Worm (Caenorhabditis elegans): ENCODE data around the gene C01G10.10.
"Not testable (repeated sequence)": the region's sequence is repeated elsewhere in the genome, so short reads cannot be mapped to it uniquely, and the experiment has no call there.

C01G10.10 gene

ce11 chrV:15054733-15055132 lies 27.5 kb downstream of the C01G10.10 start:
- TF ChIP-seq Y55F3AM.14 (GFP tag; optimal IDR thresholded peaks at IDR 0.05), result no peak
- no peak for TF ChIP-seq gmeb-1 (tag; optimal IDR thresholded peaks at IDR 0.05)
- TF ChIP-seq lin-11 (tag; optimal IDR thresholded peaks at IDR 0.05), result no peak
- no peak for TF ChIP-seq aly-2 (tag; optimal IDR thresholded peaks at IDR 0.05)
- no peak for TF ChIP-seq ceh-82 (tag; optimal IDR thresholded peaks at IDR 0.05)
- no peak for TF ChIP-seq unc-62 (GFP tag; optimal IDR thresholded peaks at IDR 0.05)
- no peak for TF ChIP-seq elt-3 (tag; optimal IDR thresholded peaks at IDR 0.05)

- TF ChIP-seq fos-1 (tag; optimal IDR thresholded peaks at IDR 0.05) (peak; percentile 30), zag-1 (tag; optimal IDR thresholded peaks at IDR 0.05) (no peak), mab-5 (tag; optimal IDR thresholded peaks at IDR 0.05) (no peak), ztf-1 (GFP tag; conservative IDR thresholded peaks at IDR 0.05) (no peak), aly-2 (tag; optimal IDR thresholded peaks at IDR 0.05) (no peak)
Observed at ce11 chrV:15052368-15052767, 29.9 kb downstream of the C01G10.10 start, which contains the start of the genes fbxa-82 and C25D7.5. fbxa-82 (minus strand) TSS chrV:15052530. C25D7.5 (plus strand) TSS chrV:15052650.

DNA sequence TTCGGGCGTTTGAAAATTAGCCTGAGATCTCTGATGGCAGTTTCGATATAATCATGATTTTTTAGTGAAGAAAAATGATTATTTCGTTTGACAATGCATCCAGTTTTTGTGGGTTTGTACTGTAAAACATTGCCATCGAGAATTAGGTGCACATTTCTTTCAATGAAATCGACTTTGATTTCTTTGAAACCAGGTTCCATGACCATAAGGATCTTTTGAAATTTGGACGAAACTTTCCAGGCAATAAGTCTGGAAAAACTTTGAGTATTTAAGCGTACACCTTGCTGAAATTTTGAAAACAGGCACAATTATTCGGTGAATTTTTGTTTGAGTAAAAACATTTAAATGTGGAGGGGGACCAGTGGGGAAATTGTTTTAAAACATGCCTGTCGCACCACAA lies 30.5 kb downstream of the C01G10.10 start:
- TF ChIP-seq Y55F3AM.14 (GFP tag; optimal IDR thresholded peaks at IDR 0.05), result no peak
- no peak for TF ChIP-seq fos-1 (tag; optimal IDR thresholded peaks at IDR 0.05)

DNA sequence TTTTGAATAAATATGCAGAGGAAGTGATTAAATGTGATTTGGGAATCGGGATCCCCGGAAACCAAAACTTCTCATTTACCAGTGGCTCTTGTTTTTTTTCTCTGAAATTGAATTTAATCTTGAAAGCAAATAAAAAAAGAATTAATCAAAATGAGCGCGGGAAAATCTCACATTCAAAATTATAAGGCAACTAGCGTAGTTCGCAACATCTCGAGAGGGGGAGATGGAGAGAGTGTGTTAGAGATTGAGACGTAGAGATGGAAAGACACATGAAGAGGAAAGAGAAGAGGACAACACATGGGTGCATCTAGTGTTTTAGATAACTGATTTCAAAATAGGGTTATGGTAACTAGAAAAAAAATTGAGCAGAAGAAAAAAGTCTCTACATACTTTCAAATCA lies 34.1 kb downstream of the C01G10.10 start, which contains the start of gene sdc-3:
Gene sdc-3 (minus strand): TSS at position 101 of the 400 bp plus-strand sequence.
- TF ChIP-seq nhr-21 (tag; optimal IDR thresholded peaks at IDR 0.05), result no peak
- TF ChIP-seq snpc-4 (tag; optimal IDR thresholded peaks at IDR 0.05), result no peak
- no peak for TF ChIP-seq Y55F3AM.14 (GFP tag; optimal IDR thresholded peaks at IDR 0.05)
- TF ChIP-seq C34F6.9 (tag; optimal IDR thresholded peaks at IDR 0.05), result peak; percentile 28
- TF ChIP-seq fos-1 (tag; optimal IDR thresholded peaks at IDR 0.05), result peak; percentile 18

DNA sequence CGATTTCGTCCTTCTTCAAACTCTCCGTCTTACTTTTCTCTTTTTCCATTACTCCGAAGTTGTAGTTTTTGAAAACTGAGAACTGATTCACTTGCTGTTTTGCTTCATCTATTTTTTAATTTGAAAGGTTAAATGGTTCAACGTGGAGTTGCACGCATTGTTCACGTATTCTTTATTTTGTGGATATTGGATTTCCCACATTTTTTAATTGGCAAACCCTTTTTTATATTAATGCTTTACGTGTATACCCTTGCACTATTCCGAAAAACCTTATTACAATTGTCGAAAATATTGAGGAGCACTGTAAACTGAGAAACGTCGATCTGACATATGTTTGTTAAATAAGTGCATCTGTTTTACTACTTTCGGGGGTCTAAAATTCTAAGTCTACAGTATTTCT lies 45.5 kb downstream of the C01G10.10 start, which contains the start of gene melo-3:
Gene melo-3 (minus strand): TSS at position 101 of the 400 bp plus-strand sequence.
- TF ChIP-seq ZK546.5, lin-11, dmd-4 (tag; optimal IDR thresholded peaks at IDR 0.05): not testable (repeated sequence)

- not testable (repeated sequence) for TF ChIP-seq unc-39, egl-27, peb-1 (tag; optimal IDR thresholded peaks at IDR 0.05)
Observed at ce11 chrV:15031373-15031772, 50.9 kb downstream of the C01G10.10 start, which contains the start of gene cng-1. cng-1 (minus strand) TSS chrV:15031473.
